Fruit fly (Drosophila melanogaster) whole organism, embryonic: Measurements from ENCODE around the gene CG14383.

ENCODE experiments used
- CG7372 ChIP-seq: fragments of 200-800 bp; sonication (Bioruptor generic); IDR thresholded peaks from 2 replicates; pipeline ENCODE4 v1.3.6; 2022; ENCODE audit warnings: missing biosample characterization, missing genetic modification characterization
- CG8924 ChIP-seq: fragments of 200-800 bp; optimal IDR thresholded peaks from 3 replicates; lab custom pipeline; 2019; ENCODE audit warnings: missing biosample characterization, mild to moderate bottlenecking, missing genetic modification characterization, moderate library complexity
- Ravus ChIP-seq: fragments of 200-800 bp; sonication (Bioruptor generic); IDR thresholded peaks from 2 replicates; pipeline ENCODE4 v1.3.6; 2022; ENCODE audit warnings: missing biosample characterization, missing genetic modification characterization
- maf-S ChIP-seq: fragments of 200-800 bp; sonication (Bioruptor generic); optimal IDR thresholded peaks from 2 replicates; lab custom pipeline; 2016; ENCODE audit warnings: missing biosample characterization, missing genetic modification characterization
- rib ChIP-seq: fragments of 200-800 bp; sonication (Bioruptor generic); IDR thresholded peaks from 2 replicates; pipeline ENCODE4 v1.3.6; 2022; ENCODE audit warnings: missing biosample characterization, missing genetic modification characterization

dm6 chr3R:13011621-13011963, 23.3 kb upstream of the CG14383 start, which contains the start of gene CtBP:
- TF ChIP-seq CG8924 (tag; lab: Kevin White, UChicago) (no peak), Ravus (GFP tag; lab: Robert Waterston, UW) (no peak), rib (no peak), maf-S (GFP tag; lab: Kevin White, UChicago) (no peak), CG7372 (GFP tag; lab: Robert Waterston, UW) (no peak)
